Fruit fly (Drosophila melanogaster): ENCODE measurements around the gene CG14662.

The CG14662 gene

dm6 chr3R:4974514-4975314, 9.3 kb downstream of the CG14662 start (continued):
- 0 out of 3 replicates have a peak, but pooled peaks have one; percentile 19 for TF ChIP-seq CG11093 (GFP tag; IDR thresholded peaks at IDR 0.05)
- TF ChIP-seq hth (optimal IDR thresholded peaks at IDR 0.05) = no peak
- no peak for TF ChIP-seq slbo (GFP tag; IDR thresholded peaks at IDR 0.05)
- no peak for TF ChIP-seq sug (tag; optimal IDR thresholded peaks at IDR 0.05)
- TF ChIP-seq Drgx (GFP tag; IDR thresholded peaks at IDR 0.05) = no peak
- TF ChIP-seq Sin3A (optimal IDR thresholded peaks at IDR 0.05) = no peak
- no peak for TF ChIP-seq Blimp-1 (GFP tag; optimal IDR thresholded peaks at IDR 0.05)
- no peak for TF ChIP-seq CG7987 (GFP tag; optimal IDR thresholded peaks at IDR 0.05)
- no peak for TF ChIP-seq CG9932 (GFP tag; IDR thresholded peaks at IDR 0.05)
- peak; percentile 14 for TF ChIP-seq Myb (GFP tag; optimal IDR thresholded peaks at IDR 0.05)
- TF ChIP-seq tio (GFP tag; optimal IDR thresholded peaks at IDR 0.05) = no peak
- no peak for TF ChIP-seq CkIIα-i1 (GFP tag; IDR thresholded peaks at IDR 0.05)
- no peak for TF ChIP-seq bigmax (GFP tag; optimal IDR thresholded peaks at IDR 0.05)
- TF ChIP-seq tx (GFP tag; optimal IDR thresholded peaks at IDR 0.05) = no peak
- TF ChIP-seq Mes4 (GFP tag; optimal IDR thresholded peaks at IDR 0.05) = no peak
- no peak for TF ChIP-seq ap (GFP tag; IDR thresholded peaks at IDR 0.05)
- TF ChIP-seq pzg (GFP tag; optimal IDR thresholded peaks at IDR 0.05) = no peak
- TF ChIP-seq wor (GFP tag; IDR thresholded peaks at IDR 0.05) = no peak
- no peak for TF ChIP-seq CG3838 (GFP tag; optimal IDR thresholded peaks at IDR 0.05)
- no peak for TF ChIP-seq Dbx (GFP tag; IDR thresholded peaks at IDR 0.05)
- peak; percentile 46 for TF ChIP-seq Atf-2 (GFP tag; optimal IDR thresholded peaks at IDR 0.05)
- TF ChIP-seq mirr (GFP tag; optimal IDR thresholded peaks at IDR 0.05) = no peak
- TF ChIP-seq onecut (GFP tag; IDR thresholded peaks at IDR 0.05) = no peak
- TF ChIP-seq NFAT (GFP tag; IDR thresholded peaks at IDR 0.05) = peak; percentile 31; the same call in 1 of the 2 replicates
- TF ChIP-seq row (GFP tag; IDR thresholded peaks at IDR 0.05) = peak; percentile 43; the same call in 2 of the 3 replicates
- TF ChIP-seq CG4424 (GFP tag; optimal IDR thresholded peaks at IDR 0.05) = peak; percentile 17
- no peak for TF ChIP-seq danr (GFP tag; IDR thresholded peaks at IDR 0.05)
- TF ChIP-seq CG4328 (GFP tag; optimal IDR thresholded peaks at IDR 0.05) = no peak
- no peak for TF ChIP-seq Spps (tag; optimal IDR thresholded peaks at IDR 0.05)
- TF ChIP-seq gsb-n (tag; optimal IDR thresholded peaks at IDR 0.05) = no peak
- no peak for TF ChIP-seq CG3995 (GFP tag; optimal IDR thresholded peaks at IDR 0.05)
- no peak for TF ChIP-seq gce (GFP tag; IDR thresholded peaks at IDR 0.05)
- no peak for TF ChIP-seq trh (GFP tag; optimal IDR thresholded peaks at IDR 0.05)
- no peak for TF ChIP-seq CG7786 (GFP tag; optimal IDR thresholded peaks at IDR 0.05)
- no peak for TF ChIP-seq CG3281 (GFP tag; optimal IDR thresholded peaks at IDR 0.05)
- no peak for TF ChIP-seq CG2875 (GFP tag; optimal IDR thresholded peaks at IDR 0.05)
- peak; percentile 18 for TF ChIP-seq CG3065 (GFP tag; optimal IDR thresholded peaks at IDR 0.05)
- no peak for TF ChIP-seq Trl (optimal IDR thresholded peaks at IDR 0.05)
- peak; percentile 27 for TF ChIP-seq Trl (GFP tag; optimal IDR thresholded peaks at IDR 0.05)
- TF ChIP-seq Rfx (GFP tag; IDR thresholded peaks at IDR 0.05) = no peak
- no peak for TF ChIP-seq stc (GFP tag; IDR thresholded peaks at IDR 0.05)
- no peak for TF ChIP-seq Vsx1 (GFP tag; optimal IDR thresholded peaks at IDR 0.05)
- TF ChIP-seq pros (GFP tag; optimal IDR thresholded peaks at IDR 0.05) = no peak
- no peak for TF ChIP-seq Elba2 (GFP tag; optimal IDR thresholded peaks at IDR 0.05)
- TF ChIP-seq CG5180 (GFP tag; optimal IDR thresholded peaks at IDR 0.05) = no peak
- TF ChIP-seq Pdp1 (GFP tag; optimal IDR thresholded peaks at IDR 0.05) = peak in 1 of 2 experiments; percentile 19
- TF ChIP-seq CG7928 (GFP tag; optimal IDR thresholded peaks at IDR 0.05) = no peak
- no peak for TF ChIP-seq ro (GFP tag; IDR thresholded peaks at IDR 0.05)
- TF ChIP-seq CG10565 (GFP tag; optimal IDR thresholded peaks at IDR 0.05) = no peak
- no peak for TF ChIP-seq CG17359 (tag; optimal IDR thresholded peaks at IDR 0.05)
- peak; percentile 45 for TF ChIP-seq fd64A (GFP tag; optimal IDR thresholded peaks at IDR 0.05)
